Fruit fly (Drosophila melanogaster): Measurements from ENCODE around the gene Ten-a.

The Ten-a gene

dm6 chrX:12018440-12019101 is 24.9 kb upstream of the Ten-a start, which contains the start of gene Lsm12a (continued):
- TF ChIP-seq CG13296 (GFP tag; optimal IDR thresholded peaks at IDR 0.05) (no peak), ash1 (GFP tag; optimal IDR thresholded peaks at IDR 0.05) (no peak), slou (GFP tag; optimal IDR thresholded peaks at IDR 0.05) (no peak), CG8478 (optimal IDR thresholded peaks at IDR 0.05) (peak; percentile 52), CG9817 (tag; optimal IDR thresholded peaks at IDR 0.05) (no peak), tio (GFP tag; optimal IDR thresholded peaks at IDR 0.05) (no peak), sob (GFP tag; IDR thresholded peaks at IDR 0.05) (0 out of 2 replicates have a peak, but pooled peaks have one; percentile 8), Bgb (GFP tag; IDR thresholded peaks at IDR 0.05; ENCODE audit: partially characterized antibody) (peak; percentile 66), CG15073 (GFP tag; optimal IDR thresholded peaks at IDR 0.05) (no peak), chinmo (GFP tag; IDR thresholded peaks at IDR 0.05; ENCODE audit: partially characterized antibody) (peak; percentile 79; the same call in 1 of the 4 replicates), p53 (GFP tag; optimal IDR thresholded peaks at IDR 0.05) (no peak), CG4424 (GFP tag; optimal IDR thresholded peaks at IDR 0.05) (no peak), Dfd (GFP tag; optimal IDR thresholded peaks at IDR 0.05) (no peak), CG18764 (GFP tag; optimal IDR thresholded peaks at IDR 0.05) (no peak), tap (tag; optimal IDR thresholded peaks at IDR 0.05) (no peak), z (GFP tag; IDR thresholded peaks at IDR 0.05) (no peak), pum (GFP tag; optimal IDR thresholded peaks at IDR 0.05) (no peak), unc-4 (GFP tag; IDR thresholded peaks at IDR 0.05; ENCODE audit: partially characterized antibody) (peak; percentile 16; the same call in 1 of the 2 replicates), CG6254 (GFP tag; optimal IDR thresholded peaks at IDR 0.05) (no peak), CG4360 (GFP tag; IDR thresholded peaks at IDR 0.05) (no peak), CG14710 (tag; optimal IDR thresholded peaks at IDR 0.05) (peak; percentile 6), Mes4 (GFP tag; optimal IDR thresholded peaks at IDR 0.05) (no peak), YL-1 (GFP tag; optimal IDR thresholded peaks at IDR 0.05) (peak; percentile 21), HLHmδ (GFP tag; optimal IDR thresholded peaks at IDR 0.05) (no peak), Mad (GFP tag; optimal IDR thresholded peaks at IDR 0.05) (no peak), CG1603 (tag; optimal IDR thresholded peaks at IDR 0.05) (no peak), CG31224 (GFP tag; IDR thresholded peaks at IDR 0.05) (no peak), Neu2 (GFP tag; optimal IDR thresholded peaks at IDR 0.05; ENCODE audit: borderline replicate concordance) (no peak), pzg (GFP tag; optimal IDR thresholded peaks at IDR 0.05) (peak; percentile 53), Max (GFP tag; optimal IDR thresholded peaks at IDR 0.05) (no peak), HmgZ (tag; optimal IDR thresholded peaks at IDR 0.05) (peak; percentile 9), Lpt (GFP tag; optimal IDR thresholded peaks at IDR 0.05) (no peak), Awh (GFP tag; IDR thresholded peaks at IDR 0.05) (no peak), wor (GFP tag; IDR thresholded peaks at IDR 0.05) (no peak), MTF-1 (GFP tag; optimal IDR thresholded peaks at IDR 0.05; ENCODE audit: borderline replicate concordance) (no peak), MESR4 (GFP tag; optimal IDR thresholded peaks at IDR 0.05) (peak; percentile 85), CG11247 (GFP tag; IDR thresholded peaks at IDR 0.05) (no peak), Spps (tag; optimal IDR thresholded peaks at IDR 0.05) (no peak), CG32767 (GFP tag; IDR thresholded peaks at IDR 0.05) (no peak), CG2199 (GFP tag; IDR thresholded peaks at IDR 0.05) (no peak), Blimp-1 (GFP tag; optimal IDR thresholded peaks at IDR 0.05) (peak; percentile 46), tna (GFP tag; IDR thresholded peaks at IDR 0.05; ENCODE audit: partially characterized antibody) (peak; percentile 38; the same call in 1 of the 2 replicates), CG12659 (GFP tag; optimal IDR thresholded peaks at IDR 0.05) (peak; percentile 23), hb (GFP tag; IDR thresholded peaks at IDR 0.05; ENCODE audit: partially characterized antibody) (peak; percentile 60; the same call in 1 of the 3 replicates), mld (GFP tag; IDR thresholded peaks at IDR 0.05; ENCODE audit: partially characterized antibody) (0 out of 3 replicates have a peak, but pooled peaks have one; percentile 35), yki (optimal IDR thresholded peaks at IDR 0.05) (no peak), NC2α (GFP tag; optimal IDR thresholded peaks at IDR 0.05) (no peak), phol (tag; optimal IDR thresholded peaks at IDR 0.05) (peak; percentile 1), Optix (GFP tag; IDR thresholded peaks at IDR 0.05) (no peak), sna (GFP tag; IDR thresholded peaks at IDR 0.05; ENCODE audit: partially characterized antibody) (no peak)
